Fruit fly (Drosophila melanogaster) Kc167 (cell line): ENCODE measurements around the gene CG11398.
A peak's percentile ranks its signal among the peaks of the same experiment; 100 is the strongest.

Experiments used
- Myc ChIP-seq: fragments of >200 bp; optimal IDR thresholded peaks from 2 replicates; lab custom pipeline; 2017; ENCODE audit warnings: missing external identifiers
- Sin3A ChIP-seq: fragments of >200 bp; optimal IDR thresholded peaks from 2 replicates; lab custom pipeline; 2018; ENCODE audit warnings: missing external identifiers
- h ChIP-seq: fragments of >200 bp; optimal IDR thresholded peaks from 3 replicates; lab custom pipeline; 2018; ENCODE audit warnings: missing external identifiers
- insv ChIP-seq: fragments of >200 bp; optimal IDR thresholded peaks from 3 replicates; lab custom pipeline; 2018; ENCODE audit warnings: missing external identifiers
- psq ChIP-seq: fragments of >200 bp; optimal IDR thresholded peaks from 2 replicates; lab custom pipeline; 2017; ENCODE audit warnings: missing external identifiers
- ttk ChIP-seq: sonication (Bioruptor generic); optimal IDR thresholded peaks from 2 replicates; lab custom pipeline; 2017; ENCODE audit warnings: missing external identifiers

Gene CG11398

DNA sequence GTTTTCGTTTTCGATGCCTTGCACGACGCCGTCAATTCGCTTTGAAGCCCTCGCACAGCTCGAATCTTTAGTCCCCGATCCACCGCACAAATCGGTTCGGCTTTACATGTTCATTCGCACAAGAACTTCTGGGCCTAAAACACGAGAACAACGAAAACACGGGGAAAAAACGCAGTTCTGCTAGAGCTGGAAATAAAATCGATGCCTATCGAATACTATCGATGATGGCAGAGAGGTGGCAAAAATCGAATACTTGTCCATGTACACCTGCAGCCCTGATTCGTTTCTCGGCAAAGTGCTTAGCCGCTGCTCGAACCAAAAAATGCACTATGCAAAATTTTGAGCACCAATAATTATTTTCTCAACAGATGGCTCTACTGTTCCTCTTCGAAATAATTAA lies 21.5 kb upstream of the CG11398 start, which contains the start of gene CG3638:
CG3638 (minus strand) TSS at position 210 of the 400 bp plus-strand sequence.
- TF ChIP-seq psq (lab: Kevin White, UChicago) (peak; percentile 24), Myc (lab: Kevin White, UChicago) (no peak)

DNA sequence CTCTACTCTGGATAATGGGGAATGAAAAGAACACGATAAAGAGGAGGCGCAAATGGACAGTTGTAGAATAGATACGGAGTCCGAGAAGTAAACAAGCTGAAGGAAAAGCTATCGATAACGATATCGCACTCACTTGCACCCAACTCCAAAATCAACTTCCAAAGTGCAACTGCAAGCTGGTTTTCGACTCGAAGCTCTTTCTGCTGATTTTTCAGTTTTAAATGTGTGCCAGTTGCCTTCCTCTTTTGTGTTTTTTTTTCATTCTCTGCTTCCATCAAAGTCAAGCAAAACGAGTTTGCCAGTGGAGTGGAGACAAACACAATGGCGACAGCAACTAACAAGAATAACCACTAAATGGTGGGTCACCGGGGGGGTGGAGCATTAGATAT lies 20.7 kb upstream of the CG11398 start:
- TF ChIP-seq insv (lab: Kevin White, UChicago) = no peak
- no peak for TF ChIP-seq ttk (lab: Kevin White, UChicago)
- TF ChIP-seq psq (lab: Kevin White, UChicago) = no peak

DNA sequence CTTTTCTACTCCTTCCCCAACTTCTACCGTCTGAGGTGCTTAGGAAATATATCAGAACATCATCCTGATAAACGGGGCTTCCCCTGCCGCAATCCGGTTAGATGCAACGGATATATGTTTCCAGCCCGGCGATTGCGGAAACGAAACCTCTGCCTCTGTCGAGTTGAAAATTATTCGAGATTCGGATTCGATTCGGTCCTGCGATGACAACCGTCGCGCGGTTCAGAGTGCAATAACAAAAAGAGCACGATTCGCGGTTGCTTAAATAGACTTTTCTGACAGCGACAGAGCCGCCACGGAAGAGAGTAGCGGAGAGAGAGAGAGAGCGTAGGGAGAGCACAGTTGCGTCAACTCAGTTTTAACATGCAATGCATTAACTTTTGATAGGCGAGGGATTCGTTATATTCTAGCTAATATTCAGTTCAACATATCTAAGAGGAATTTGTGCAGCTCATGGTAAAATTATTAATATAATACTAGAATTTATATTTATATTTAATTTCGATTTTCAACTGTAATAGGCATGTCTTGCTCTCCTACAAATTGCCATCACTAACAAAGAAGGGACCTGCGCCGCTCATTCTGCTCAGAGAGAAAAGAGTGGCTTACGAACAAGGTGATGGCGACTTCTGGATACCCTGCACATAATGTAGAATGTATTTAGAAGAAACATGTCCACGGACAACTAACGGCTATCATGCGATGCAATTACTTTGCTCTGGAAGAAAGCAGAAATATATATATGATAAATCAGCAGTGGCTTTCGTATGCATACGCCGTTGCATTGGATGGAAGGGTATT lies 20.1 kb upstream of the CG11398 start:
- no peak for TF ChIP-seq h (lab: Kevin White, UChicago)
- no peak for TF ChIP-seq ttk (lab: Kevin White, UChicago)
- TF ChIP-seq insv (lab: Kevin White, UChicago) = no peak
- no peak for TF ChIP-seq Myc (lab: Kevin White, UChicago)

DNA sequence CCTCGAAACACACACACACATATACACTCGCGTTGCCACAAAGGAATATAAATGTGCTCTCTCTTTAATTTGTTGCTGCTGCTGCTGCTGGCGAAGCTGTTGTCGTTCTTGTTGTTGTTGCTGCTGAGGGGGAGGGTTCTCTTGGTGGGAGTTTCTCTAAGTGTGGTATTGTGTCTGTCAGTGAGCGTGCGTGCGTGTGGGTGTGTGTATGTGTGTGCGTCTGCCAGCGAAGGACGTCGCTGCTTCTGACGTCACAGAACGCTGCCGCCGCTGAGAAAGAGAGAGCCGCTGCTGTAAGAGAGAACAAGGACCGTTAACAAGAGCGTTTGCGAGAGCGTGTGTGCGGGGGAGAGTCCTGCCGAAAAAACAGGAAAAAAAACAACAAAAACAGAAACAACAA lies 19.0 kb upstream of the CG11398 start:
- no peak for TF ChIP-seq Myc (lab: Kevin White, UChicago)
- TF ChIP-seq Sin3A (lab: Kevin White, UChicago) = no peak
- TF ChIP-seq ttk (lab: Kevin White, UChicago) = no peak
- TF ChIP-seq h (lab: Kevin White, UChicago) = no peak
- TF ChIP-seq insv (lab: Kevin White, UChicago) = no peak
- TF ChIP-seq psq (lab: Kevin White, UChicago) = no peak

DNA sequence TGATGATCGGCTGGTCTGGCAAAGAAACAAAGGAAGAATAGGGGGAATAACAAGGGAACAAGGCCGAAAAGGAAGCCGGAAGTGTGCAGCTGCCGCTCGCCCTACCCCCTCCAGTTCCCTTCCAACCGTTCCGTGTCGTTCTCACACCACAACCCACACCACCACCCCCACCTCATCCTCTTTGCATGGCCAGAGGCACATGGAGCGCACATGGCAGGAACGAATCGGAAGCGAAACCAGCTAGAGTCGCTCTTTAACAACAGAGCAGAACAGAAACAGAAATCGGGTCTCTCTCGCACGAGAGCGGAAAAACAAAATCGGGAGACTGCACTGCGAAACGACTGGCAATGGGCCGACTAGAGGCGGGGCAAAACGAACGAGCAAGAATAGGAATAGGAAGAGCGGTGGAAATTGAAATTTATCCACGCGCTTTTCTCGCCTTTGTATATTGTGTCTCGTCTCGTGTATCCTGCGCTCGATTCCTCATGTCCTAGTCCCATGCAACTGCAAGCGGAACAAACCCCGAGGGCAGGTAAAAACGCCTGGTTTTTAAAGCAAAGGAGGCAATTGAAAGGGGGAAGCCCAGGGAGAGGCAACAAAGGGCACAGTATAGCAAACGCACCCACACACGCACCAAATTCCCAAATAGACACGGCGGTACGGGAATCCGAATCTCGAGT lies 17.7 kb upstream of the CG11398 start:
- TF ChIP-seq psq (lab: Kevin White, UChicago) = no peak
- no peak for TF ChIP-seq Myc (lab: Kevin White, UChicago)
- TF ChIP-seq h (lab: Kevin White, UChicago) = no peak
- TF ChIP-seq ttk (lab: Kevin White, UChicago) = no peak
- TF ChIP-seq Sin3A (lab: Kevin White, UChicago) = no peak
- TF ChIP-seq insv (lab: Kevin White, UChicago) = no peak

DNA sequence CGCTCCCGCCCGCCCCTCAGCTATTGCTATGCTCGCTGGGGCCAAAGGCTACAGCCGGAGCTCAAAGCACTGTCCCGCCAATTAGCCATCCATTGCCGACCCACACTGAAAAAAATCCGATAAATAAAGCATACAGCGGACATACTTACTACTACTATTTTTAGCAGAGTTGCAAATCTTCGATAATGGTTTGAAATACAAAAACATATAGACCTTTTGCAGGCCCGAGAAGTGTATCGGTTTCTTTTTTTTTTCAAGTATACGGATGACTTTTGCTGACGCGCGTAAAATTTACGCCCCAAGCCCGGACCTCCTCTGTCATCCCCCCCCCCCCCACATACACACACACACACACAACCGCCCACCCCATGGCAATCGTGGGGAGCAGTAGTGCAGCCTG lies 16.8 kb upstream of the CG11398 start:
- TF ChIP-seq Sin3A (lab: Kevin White, UChicago) (no peak), h (lab: Kevin White, UChicago) (no peak), ttk (lab: Kevin White, UChicago) (no peak), Myc (lab: Kevin White, UChicago) (no peak), psq (lab: Kevin White, UChicago) (no peak), insv (lab: Kevin White, UChicago) (no peak)

DNA sequence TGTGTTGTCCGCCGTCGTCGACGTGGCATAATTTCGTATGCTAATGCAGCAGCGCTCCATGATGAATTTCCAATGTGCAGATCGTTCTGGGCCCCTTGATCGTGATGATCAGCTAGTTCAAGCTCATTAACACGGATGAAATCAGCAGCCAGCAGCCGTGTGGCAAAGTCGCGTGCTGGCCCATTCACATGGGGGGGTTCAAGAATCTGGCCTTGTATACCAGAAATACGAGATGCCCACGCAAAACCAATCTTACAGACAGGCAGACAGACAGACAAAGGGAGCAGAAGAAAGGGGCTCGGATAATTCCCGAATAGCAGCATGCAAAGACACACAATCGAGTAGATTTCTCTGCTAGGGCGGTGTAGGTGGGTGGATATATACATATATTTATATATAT lies 14.6 kb upstream of the CG11398 start:
- TF ChIP-seq Sin3A (lab: Kevin White, UChicago) (no peak), ttk (lab: Kevin White, UChicago) (no peak), psq (lab: Kevin White, UChicago) (no peak), insv (lab: Kevin White, UChicago) (no peak), h (lab: Kevin White, UChicago) (no peak), Myc (lab: Kevin White, UChicago) (no peak)

DNA sequence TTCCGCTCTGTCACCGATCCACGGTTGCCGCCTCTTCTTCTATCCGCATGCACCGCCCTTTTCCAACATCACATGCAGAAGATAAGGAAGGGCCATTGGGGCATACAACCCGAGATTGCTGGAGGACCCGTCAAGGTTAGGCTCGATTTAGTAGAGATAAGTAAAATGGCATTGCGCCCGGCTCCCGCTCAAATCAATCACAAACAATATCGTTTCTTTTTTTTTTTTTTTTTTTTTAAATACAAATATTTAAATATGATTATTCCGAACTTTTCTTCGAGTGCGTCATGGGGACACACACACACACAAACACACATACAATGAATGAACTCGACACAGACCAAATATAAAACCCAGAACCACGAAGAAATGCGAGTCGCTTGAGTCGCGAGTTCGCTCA lies 14.1 kb upstream of the CG11398 start:
- no peak for TF ChIP-seq Sin3A (lab: Kevin White, UChicago)
- no peak for TF ChIP-seq ttk (lab: Kevin White, UChicago)
- TF ChIP-seq Myc (lab: Kevin White, UChicago) = no peak

DNA sequence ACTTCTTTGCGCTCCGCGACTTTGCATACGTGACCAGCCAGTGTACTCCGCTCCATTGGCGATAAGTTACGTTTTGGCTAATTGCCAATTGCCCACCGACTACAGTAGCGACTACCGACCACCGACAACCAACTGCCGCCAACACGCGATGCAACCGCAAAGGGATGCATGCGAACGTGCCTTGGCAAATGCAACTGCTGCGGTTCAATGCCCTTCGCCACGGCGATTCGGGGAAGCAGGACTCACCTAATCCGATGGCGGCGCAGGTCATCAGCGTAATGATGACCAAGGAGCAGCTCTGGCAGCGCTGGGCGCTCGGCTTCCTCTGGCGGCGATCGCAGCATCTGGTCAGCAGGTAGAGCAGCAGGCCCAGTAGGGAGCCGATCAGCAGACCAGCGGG lies 10.9 kb upstream of the CG11398 start:
- TF ChIP-seq h (lab: Kevin White, UChicago) = no peak
- TF ChIP-seq Myc (lab: Kevin White, UChicago) = no peak
- TF ChIP-seq ttk (lab: Kevin White, UChicago) = no peak
- no peak for TF ChIP-seq Sin3A (lab: Kevin White, UChicago)
- TF ChIP-seq psq (lab: Kevin White, UChicago) = no peak
- TF ChIP-seq insv (lab: Kevin White, UChicago) = no peak

DNA sequence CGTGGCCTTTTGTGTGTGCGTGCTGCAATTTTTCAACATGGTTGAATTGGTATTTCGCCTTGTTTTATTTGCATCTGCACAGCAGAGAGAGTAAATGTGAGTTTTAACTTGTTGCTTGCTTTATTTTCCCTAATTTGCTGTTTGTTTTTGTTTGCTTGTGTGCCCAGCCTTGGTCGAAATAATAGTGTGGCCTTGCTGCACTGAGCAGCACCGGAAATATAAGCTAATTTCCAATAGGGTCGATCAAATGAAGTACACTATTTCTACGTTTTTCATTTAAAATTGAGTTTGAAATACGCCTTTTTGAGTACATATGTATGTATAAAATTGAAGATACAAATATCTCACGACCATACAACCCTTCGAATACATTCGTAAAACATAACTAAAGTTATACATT lies 1.7 kb upstream of the CG11398 start:
- TF ChIP-seq h (lab: Kevin White, UChicago) = no peak
- no peak for TF ChIP-seq Myc (lab: Kevin White, UChicago)
- TF ChIP-seq ttk (lab: Kevin White, UChicago) = no peak
- no peak for TF ChIP-seq psq (lab: Kevin White, UChicago)
- TF ChIP-seq insv (lab: Kevin White, UChicago) = no peak
- no peak for TF ChIP-seq Sin3A (lab: Kevin White, UChicago)

DNA sequence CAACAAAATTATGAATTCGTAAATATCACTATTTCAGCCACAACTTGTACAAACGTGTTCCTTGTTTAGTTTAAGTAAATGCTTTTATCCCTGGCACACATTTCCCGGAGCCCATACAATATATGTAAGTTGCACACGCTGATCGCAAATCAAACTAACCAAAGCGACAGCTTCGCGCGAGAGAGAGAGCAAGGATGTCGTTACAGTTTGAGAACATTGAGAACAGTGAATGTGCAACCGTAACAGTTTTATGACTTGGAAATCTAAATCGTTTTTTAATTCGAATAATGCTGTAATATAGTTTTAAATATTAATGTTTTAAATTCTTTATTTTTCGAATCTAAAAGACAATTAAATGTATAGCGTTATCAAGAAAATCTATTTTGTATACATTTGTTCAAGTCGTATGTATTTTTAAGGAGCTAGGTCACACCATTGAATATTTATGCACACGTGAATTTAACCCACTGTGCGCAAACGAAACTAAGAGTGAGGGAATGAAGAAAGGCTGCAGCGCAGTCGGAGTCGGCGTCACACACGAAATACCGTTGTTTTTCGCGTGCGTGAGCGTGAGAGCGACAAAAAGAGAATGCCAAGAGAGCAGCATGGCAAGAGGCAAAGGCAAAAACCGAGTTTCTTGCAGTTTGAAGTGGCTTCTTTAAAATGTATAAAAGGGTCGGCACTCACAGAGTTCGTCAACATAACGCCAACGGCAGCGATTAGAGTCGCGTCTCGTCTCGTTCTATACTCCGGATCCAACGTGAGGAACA lies 5.5 kb downstream of the CG11398 start, which contains the start of gene CG11382:
CG11382 (plus strand) TSS at position 720 of the 770 bp plus-strand sequence.
- TF ChIP-seq psq (lab: Kevin White, UChicago) = no peak
